Worm (Caenorhabditis elegans) whole organism, late embryonic: ENCODE data around the gene R03D7.2.

Source experiments
- ahr-1 ChIP-seq: sonication (generic microtip); optimal IDR thresholded peaks from 2 replicates; lab custom pipeline; 2016; ENCODE audit warnings: missing genetic modification characterization, missing compliant biosample characterization
- ceh-6 ChIP-seq: fragments of 200-800 bp; sonication (Bioruptor generic); optimal IDR thresholded peaks from 2 replicates; lab custom pipeline; 2018; ENCODE audit warnings: mild to moderate bottlenecking, missing genetic modification characterization, missing compliant biosample characterization
- lin-11 ChIP-seq: fragments of 200-800 bp; sonication (Bioruptor generic); optimal IDR thresholded peaks from 2 replicates; lab custom pipeline; 2018; ENCODE audit warnings: mild to moderate bottlenecking, missing genetic modification characterization, missing compliant biosample characterization
- pha-2 ChIP-seq: sonication (generic microtip); optimal IDR thresholded peaks from 2 replicates; lab custom pipeline; 2017; ENCODE audit warnings: mild to moderate bottlenecking, missing genetic modification characterization, missing compliant biosample characterization
- pha-4 ChIP-seq: fragments of 150-350 bp; optimal IDR thresholded peaks from 2 replicates; lab custom pipeline; 2018; ENCODE audit warnings: missing biosample characterization, missing genetic modification reagents, missing genetic modification characterization
- sox-2 ChIP-seq: fragments of 200-800 bp; sonication (Bioruptor generic); IDR thresholded peaks from 2 replicates; pipeline ENCODE4 v1.3.6; 2022; ENCODE audit warnings: missing genetic modification reagents, missing genetic modification characterization, missing compliant biosample characterization
- zip-5 ChIP-seq: sonication (generic microtip); optimal IDR thresholded peaks from 2 replicates; lab custom pipeline; 2016; ENCODE audit warnings: missing genetic modification characterization, missing compliant biosample characterization

DNA sequence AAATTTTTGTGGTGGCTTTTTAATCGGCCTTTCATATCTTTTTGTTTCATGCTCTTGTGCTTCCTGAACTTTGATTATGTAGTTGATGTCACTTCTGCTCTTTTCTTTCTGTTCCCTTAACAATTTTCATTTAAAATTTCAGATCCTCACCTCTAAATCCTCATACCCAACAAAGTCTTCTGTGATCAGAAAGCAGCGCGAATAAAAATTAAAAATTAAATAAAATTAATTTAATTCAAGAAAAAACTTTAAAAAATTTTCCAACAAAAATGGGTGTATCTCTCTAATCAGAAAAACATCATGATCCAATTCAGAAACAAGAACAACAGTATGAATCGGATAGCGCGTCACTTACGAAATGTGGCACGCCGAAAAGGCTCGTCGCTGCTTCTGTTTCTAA, 40.3 kb upstream of the R03D7.2 start, which contains the start of gene ptp-3:
- no peak for TF ChIP-seq ceh-6 (GFP tag; lab: Kevin White, UChicago)
- TF ChIP-seq zip-5 (tag; lab: Kevin White, UChicago), result no peak
- TF ChIP-seq sox-2, result no peak
- TF ChIP-seq pha-2 (tag; lab: Kevin White, UChicago), result no peak
- TF ChIP-seq ahr-1 (tag; lab: Kevin White, UChicago), result no peak
- TF ChIP-seq pha-4 (tag; lab: Kevin White, UChicago), result no peak
- TF ChIP-seq lin-11 (tag; lab: Kevin White, UChicago), result no peak
